Worm (Caenorhabditis elegans) whole organism, L2 larva: ENCODE measurements around the gene F59F5.4.

Experiments used
- F13H6.1 ChIP-seq: sonication (generic microtip); optimal IDR thresholded peaks from 2 replicates; lab custom pipeline; 2016; ENCODE audit warnings: missing genetic modification characterization, missing compliant biosample characterization
- nhr-11 ChIP-seq: fragments of 150-350 bp; optimal IDR thresholded peaks from 2 replicates; lab custom pipeline; 2014; ENCODE audit warnings: missing biosample characterization, missing genetic modification characterization
- nhr-23 ChIP-seq: fragments of 150-350 bp; optimal IDR thresholded peaks from 2 replicates; lab custom pipeline; 2014; ENCODE audit warnings: missing biosample characterization, missing genetic modification reagents, missing genetic modification characterization
- nhr-237 ChIP-seq: fragments of 150-350 bp; optimal IDR thresholded peaks from 2 replicates; lab custom pipeline; 2014; ENCODE audit warnings: missing biosample characterization, missing genetic modification characterization
- nhr-25 ChIP-seq: fragments of 150-350 bp; sonication (generic microtip); optimal IDR thresholded peaks from 3 replicates; lab custom pipeline; 2014; ENCODE audit warnings: missing biosample characterization, missing genetic modification characterization
- skn-1 ChIP-seq: sonication (generic microtip); optimal IDR thresholded peaks from 2 replicates; lab custom pipeline; 2017; ENCODE audit warnings: missing biosample characterization, missing genetic modification characterization
- unc-39 ChIP-seq: fragments of 150-350 bp; optimal IDR thresholded peaks from 2 replicates; lab custom pipeline; 2014; ENCODE audit warnings: missing biosample characterization, missing genetic modification characterization
- ztf-11 ChIP-seq: sonication (generic microtip); optimal IDR thresholded peaks from 2 replicates; lab custom pipeline; 2017; ENCODE audit warnings: missing biosample characterization, missing genetic modification characterization

DNA sequence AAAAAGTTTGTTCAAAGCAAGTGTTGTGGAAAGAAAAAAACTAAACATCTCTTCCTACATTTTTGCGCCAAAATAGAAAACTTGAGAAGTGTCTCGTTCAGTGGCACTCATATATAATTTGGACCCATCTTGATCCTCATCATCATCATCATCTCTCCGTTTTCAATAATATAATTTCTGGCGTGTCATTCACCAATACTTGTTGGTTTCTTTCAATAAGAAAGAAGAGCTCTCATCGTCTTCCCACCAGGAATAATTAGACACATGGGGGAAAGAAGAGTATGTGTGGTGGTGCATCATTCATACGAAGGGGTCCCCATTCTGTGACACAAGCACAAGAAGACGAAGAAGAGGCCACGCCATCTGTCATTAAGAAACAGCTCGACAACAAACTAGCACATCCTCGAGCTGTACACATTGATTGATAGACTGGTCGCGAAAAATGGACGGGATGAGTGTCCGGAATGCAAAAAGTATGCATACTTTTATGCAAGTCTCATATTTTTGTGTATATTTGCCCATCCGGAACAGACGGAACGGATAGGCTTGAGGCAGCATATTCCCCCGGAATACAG, 48.5 kb downstream of the F59F5.4 start:
- TF ChIP-seq skn-1 = no peak
- TF ChIP-seq nhr-11 (tag; lab: Kevin White, UChicago) = no peak
- TF ChIP-seq nhr-25 (tag; lab: Kevin White, UChicago) = no peak
- no peak for TF ChIP-seq unc-39
- no peak for TF ChIP-seq ztf-11
- no peak for TF ChIP-seq F13H6.1 (tag; lab: Kevin White, UChicago)
- no peak for TF ChIP-seq nhr-237 (tag; lab: Kevin White, UChicago)
- no peak for TF ChIP-seq nhr-23 (tag; lab: Kevin White, UChicago)
